Worm (Caenorhabditis elegans): Measurements from ENCODE around the gene dhs-11.

dhs-11 gene

ce11 chrIII:10642781-10643180 is at the start of gene dhs-11, which contains the start of gene orc-1:
dhs-11 (minus strand) TSS chrIII:10642865.
orc-1 (plus strand) TSS chrIII:10643129.
- 0 out of 2 replicates have a peak, but pooled peaks have one; percentile 48 for TF ChIP-seq hmg-1.1 (GFP tag; IDR thresholded peaks at IDR 0.05)
- TF ChIP-seq skn-1 (tag; optimal IDR thresholded peaks at IDR 0.05): no peak
- TF ChIP-seq nhr-28 (tag; optimal IDR thresholded peaks at IDR 0.05): peak; percentile 9
- TF ChIP-seq mes-2 (tag; optimal IDR thresholded peaks at IDR 0.05; ENCODE audit: poor library complexity, severe bottlenecking): peak; percentile 68
- TF ChIP-seq daf-16 (GFP tag; optimal IDR thresholded peaks at IDR 0.05): no peak
- TF ChIP-seq daf-16 (tag; optimal IDR thresholded peaks at IDR 0.05): peak; percentile 30
- peak; percentile 69 for TF ChIP-seq lin-38 (GFP tag; IDR thresholded peaks at IDR 0.05)
- peak; percentile 12 for TF ChIP-seq hlh-30 (tag; optimal IDR thresholded peaks at IDR 0.05; ENCODE audit: insufficient read depth)
- TF ChIP-seq unc-130 (GFP tag; optimal IDR thresholded peaks at IDR 0.05): peak; percentile 32
- peak; percentile 69 to 99 for TF ChIP-seq lsy-2 (tag; optimal IDR thresholded peaks at IDR 0.05)
- peak; percentile 89 for TF ChIP-seq dpl-1 (GFP tag; optimal IDR thresholded peaks at IDR 0.05)
- no peak for TF ChIP-seq lin-1 (GFP tag; IDR thresholded peaks at IDR 0.05)
- peak; percentile 67 for TF ChIP-seq aha-1 (tag)
- peak; percentile 47 for TF ChIP-seq nhr-6 (tag; optimal IDR thresholded peaks at IDR 0.05)
- TF ChIP-seq tag-97 (GFP tag; IDR thresholded peaks at IDR 0.05): no peak
- peak; percentile 26 for TF ChIP-seq mep-1 (tag; optimal IDR thresholded peaks at IDR 0.05)
- TF ChIP-seq zip-2 (tag; optimal IDR thresholded peaks at IDR 0.05): no peak
- peak; percentile 56 for TF ChIP-seq dve-1 (tag; optimal IDR thresholded peaks at IDR 0.05; ENCODE audit: insufficient read depth)
- TF ChIP-seq D1046.2 (GFP tag; IDR thresholded peaks at IDR 0.05): no peak
- no peak for TF ChIP-seq nhr-11 (tag; optimal IDR thresholded peaks at IDR 0.05)
- no peak for TF ChIP-seq sdz-12 (GFP tag; optimal IDR thresholded peaks at IDR 0.05)

ce11 chrIII:10691019-10691418 is 48.4 kb upstream of the dhs-11 start, which contains the start of gene Y39A1A.17:
Y39A1A.17 (minus strand) TSS chrIII:10691119.
- no peak for TF ChIP-seq vab-7 (GFP tag; IDR thresholded peaks at IDR 0.05)
- TF ChIP-seq dmd-8 (GFP tag; IDR thresholded peaks at IDR 0.05): no peak
- no peak for TF ChIP-seq fos-1 (tag; optimal IDR thresholded peaks at IDR 0.05)
- TF ChIP-seq F10B5.3 (tag; optimal IDR thresholded peaks at IDR 0.05): no peak
- TF ChIP-seq nhr-111 (GFP tag; optimal IDR thresholded peaks at IDR 0.05): no peak
- TF ChIP-seq nhr-42 (GFP tag; IDR thresholded peaks at IDR 0.05): no peak
- TF ChIP-seq mdt-29 (GFP tag; IDR thresholded peaks at IDR 0.05): no peak
- TF ChIP-seq egl-43 (GFP tag; IDR thresholded peaks at IDR 0.05): no peak
- no peak for TF ChIP-seq T26A8.4 (GFP tag; IDR thresholded peaks at IDR 0.05)
- TF ChIP-seq arid-1 (GFP tag; conservative IDR thresholded peaks at IDR 0.05): no peak
- no peak for TF ChIP-seq ZK337.2 (GFP tag; IDR thresholded peaks at IDR 0.05)
- TF ChIP-seq daf-19 (GFP tag; conservative IDR thresholded peaks at IDR 0.05): no peak
- no peak for TF ChIP-seq nhr-25 (tag; optimal IDR thresholded peaks at IDR 0.05; ENCODE audit: borderline replicate concordance, insufficient read depth)
- no peak for TF ChIP-seq jun-1 (tag; optimal IDR thresholded peaks at IDR 0.05)
- no peak for TF ChIP-seq dve-1 (tag; optimal IDR thresholded peaks at IDR 0.05; ENCODE audit: insufficient read depth)
- no peak for TF ChIP-seq fkh-10 (GFP tag; optimal IDR thresholded peaks at IDR 0.05)

ce11 chrIII:10689057-10689456 is 46.4 kb upstream of the dhs-11 start, which contains the start of gene Y39A1A.31:
Y39A1A.31 (minus strand) TSS chrIII:10689157.
- TF ChIP-seq aha-1 (tag) (peak; percentile 64), lin-38 (GFP tag; IDR thresholded peaks at IDR 0.05) (no peak)

- no peak for TF ChIP-seq Y105C5A.15 (GFP tag; IDR thresholded peaks at IDR 0.05)
- TF ChIP-seq nhr-41 (GFP tag; IDR thresholded peaks at IDR 0.05): no peak
- TF ChIP-seq nhr-28 (tag; optimal IDR thresholded peaks at IDR 0.05): no peak
- no peak for TF ChIP-seq mes-2 (tag; optimal IDR thresholded peaks at IDR 0.05; ENCODE audit: poor library complexity, severe bottlenecking)
- no peak for TF ChIP-seq dmd-8 (GFP tag; IDR thresholded peaks at IDR 0.05)
- TF ChIP-seq hif-1 (tag; optimal IDR thresholded peaks at IDR 0.05): no peak
- TF ChIP-seq Y48G9A.11 (GFP tag; IDR thresholded peaks at IDR 0.05): no peak
- no peak for TF ChIP-seq hlh-30 (tag; optimal IDR thresholded peaks at IDR 0.05; ENCODE audit: insufficient read depth)
- no peak for TF ChIP-seq nhr-42 (GFP tag; IDR thresholded peaks at IDR 0.05)
- TF ChIP-seq mdt-29 (GFP tag; IDR thresholded peaks at IDR 0.05): no peak
- TF ChIP-seq tag-97 (GFP tag; IDR thresholded peaks at IDR 0.05): no peak
Measured at ce11 chrIII:10678971-10679370, 36.3 kb upstream of the dhs-11 start, which contains the start of gene Y39A1A.16. Y39A1A.16 (plus strand) TSS chrIII:10679271.
